Worm (Caenorhabditis elegans) whole organism, L2 larva: Measurements from ENCODE around the gene cdf-1.

Source experiments
- Y55F3AM.14 ChIP-seq: fragments of 200-800 bp; sonication (Bioruptor generic); optimal IDR thresholded peaks from 2 replicates; lab custom pipeline; 2018; ENCODE audit warnings: mild to moderate bottlenecking, missing genetic modification characterization, missing compliant biosample characterization
- ama-1 ChIP-seq: fragments of 150-350 bp; optimal IDR thresholded peaks from 2 replicates; lab custom pipeline; 2018; ENCODE audit warnings: inconsistent platforms
- dmd-4 ChIP-seq: sonication (generic microtip); optimal IDR thresholded peaks from 2 replicates; lab custom pipeline; 2017; ENCODE audit warnings: missing biosample characterization, missing genetic modification characterization
- lin-39 ChIP-seq: fragments of 150-350 bp; optimal IDR thresholded peaks from 2 replicates; lab custom pipeline; 2014; ENCODE audit warnings: missing biosample characterization, missing genetic modification reagents, missing genetic modification characterization
- mdl-1 ChIP-seq, 2 experiments: fragments of 150-350 bp in 1 of 2; sonication (generic microtip) in 1 of 2; optimal IDR thresholded peaks; 2 replicates each; lab custom pipeline; 2017; ENCODE audit warnings: missing biosample characterization in 2 of 2, missing genetic modification characterization in 2 of 2
- nhr-10 ChIP-seq: sonication (generic microtip); optimal IDR thresholded peaks from 2 replicates; lab custom pipeline; 2017; ENCODE audit warnings: missing biosample characterization, missing genetic modification characterization
- nhr-237 ChIP-seq: fragments of 150-350 bp; optimal IDR thresholded peaks from 2 replicates; lab custom pipeline; 2014; ENCODE audit warnings: missing biosample characterization, missing genetic modification characterization
- peb-1 ChIP-seq: fragments of 150-350 bp; optimal IDR thresholded peaks from 2 replicates; lab custom pipeline; 2014; ENCODE audit warnings: missing biosample characterization, missing genetic modification characterization
- skn-1 ChIP-seq: sonication (generic microtip); optimal IDR thresholded peaks from 2 replicates; lab custom pipeline; 2017; ENCODE audit warnings: missing biosample characterization, missing genetic modification characterization
- sma-9 ChIP-seq, 2 experiments: fragments of 150-350 bp in 1 of 2; sonication (generic microtip) in 1 of 2; optimal IDR thresholded peaks; 2 replicates each; lab custom pipeline; 2014 to 2016; ENCODE audit warnings: missing genetic modification characterization in 2 of 2, mild to moderate bottlenecking in 1 of 2, missing biosample characterization in 1 of 2, missing compliant biosample characterization in 1 of 2, missing genetic modification reagents in 1 of 2, moderate library complexity in 1 of 2
- ztf-4 ChIP-seq: fragments of 150-350 bp; optimal IDR thresholded peaks from 2 replicates; lab custom pipeline; 2014; ENCODE audit warnings: missing biosample characterization, missing genetic modification characterization

DNA sequence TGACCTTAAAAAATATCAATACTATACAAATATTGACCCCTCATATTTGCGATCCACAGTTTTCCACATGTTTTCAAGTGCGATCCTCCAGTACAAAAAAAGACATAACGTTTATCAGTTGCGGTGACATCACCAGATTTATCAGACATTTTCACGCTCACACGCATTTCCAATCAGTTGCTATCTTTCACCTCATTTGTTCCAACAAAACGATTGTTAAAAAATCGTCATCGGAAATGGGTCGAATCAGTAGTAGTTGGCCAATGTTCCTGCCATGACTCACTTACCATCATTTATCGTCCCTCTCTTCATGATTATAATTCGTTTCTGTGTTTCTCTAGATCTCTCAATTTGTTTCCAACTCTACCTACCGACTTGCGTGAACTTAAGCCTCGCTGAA is 46.7 kb upstream of the cdf-1 start:
- TF ChIP-seq mdl-1 (tag; optimal IDR thresholded peaks at IDR 0.05; lab: Kevin White, UChicago) (no peak), nhr-237 (tag; lab: Kevin White, UChicago) (no peak), sma-9 (GFP tag; optimal IDR thresholded peaks at IDR 0.05; lab: Kevin White, UChicago) (peak; percentile 57), sma-9 (tag; optimal IDR thresholded peaks at IDR 0.05; lab: Kevin White, UChicago) (no peak), nhr-10 (no peak), lin-39 (tag; lab: Kevin White, UChicago) (no peak), skn-1 (no peak), ama-1 (no peak), dmd-4 (tag; lab: Kevin White, UChicago) (no peak), ztf-4 (tag; lab: Kevin White, UChicago) (no peak), peb-1 (tag; lab: Kevin White, UChicago) (no peak), Y55F3AM.14 (no peak)
